Worm (Caenorhabditis elegans): ENCODE measurements around the gene srsx-6.

- TF ChIP-seq unc-62 (GFP tag; optimal IDR thresholded peaks at IDR 0.05) (no peak), nhr-25 (tag; optimal IDR thresholded peaks at IDR 0.05) (no peak), ceh-9 (tag; optimal IDR thresholded peaks at IDR 0.05) (no peak), zag-1 (tag; optimal IDR thresholded peaks at IDR 0.05) (no peak), nhr-237 (tag; optimal IDR thresholded peaks at IDR 0.05) (no peak), daf-12 (tag; optimal IDR thresholded peaks at IDR 0.05) (no peak), elt-1 (tag; optimal IDR thresholded peaks at IDR 0.05) (no peak), nhr-76 (tag; optimal IDR thresholded peaks at IDR 0.05) (no peak), egl-27 (tag; optimal IDR thresholded peaks at IDR 0.05) (no peak), fkh-10 (GFP tag; optimal IDR thresholded peaks at IDR 0.05) (no peak), nhr-11 (tag; optimal IDR thresholded peaks at IDR 0.05) (no peak), pha-4 (tag; optimal IDR thresholded peaks at IDR 0.05) (no peak)
Measured at ce11 chrV:7970519-7970918, 43.6 kb downstream of the srsx-6 start.

All from whole organism, L3 larva.